Worm (Caenorhabditis elegans) whole organism, young adult: ENCODE measurements around the gene sucl-2.

ENCODE experiments used
- B0261.1 ChIP-seq: sonication (generic microtip); optimal IDR thresholded peaks from 2 replicates; lab custom pipeline; 2016; ENCODE audit warnings: mild to moderate bottlenecking, missing genetic modification characterization, moderate library complexity, missing compliant biosample characterization
- B0336.3 ChIP-seq: fragments of 200-800 bp; sonication (Bioruptor generic); IDR thresholded peaks from 2 replicates; pipeline ENCODE4 v1.3.6; 2022; ENCODE audit warnings: missing genetic modification characterization, missing compliant biosample characterization
- C17E4.6 ChIP-seq: fragments of 200-800 bp; sonication (Bioruptor generic); IDR thresholded peaks from 2 replicates; pipeline ENCODE4 v1.3.6; 2022; ENCODE audit warnings: missing genetic modification reagents, missing genetic modification characterization, missing compliant biosample characterization
- D2030.7 ChIP-seq: fragments of 200-800 bp; sonication (Bioruptor generic); IDR thresholded peaks from 2 replicates; pipeline ENCODE4 v1.3.6; 2022; ENCODE audit warnings: missing genetic modification reagents, missing genetic modification characterization, missing compliant biosample characterization
- F57A8.1 ChIP-seq: fragments of 200-800 bp; sonication (Bioruptor generic); optimal IDR thresholded peaks from 2 replicates; lab custom pipeline; 2018; ENCODE audit warnings: mild to moderate bottlenecking, missing genetic modification characterization, moderate library complexity, missing compliant biosample characterization
- K11D2.4 ChIP-seq: fragments of 200-800 bp; sonication (Bioruptor generic); IDR thresholded peaks from 2 replicates; pipeline ENCODE4 v1.3.6; 2022; ENCODE audit warnings: missing genetic modification reagents, missing genetic modification characterization, missing compliant biosample characterization
- T07F8.4 ChIP-seq: sonication (generic microtip); optimal IDR thresholded peaks from 2 replicates; lab custom pipeline; 2016; ENCODE audit warnings: mild to moderate bottlenecking, missing genetic modification characterization, moderate library complexity, missing compliant biosample characterization
- Y53G8AR.9 ChIP-seq: fragments of 200-800 bp; sonication (Bioruptor generic); conservative IDR thresholded peaks from 2 replicates; pipeline ENCODE4 v1.3.6; 2022; ENCODE audit warnings: missing genetic modification reagents, missing genetic modification characterization, missing compliant biosample characterization
- Y79H2A.3 ChIP-seq: fragments of 200-800 bp; sonication (Bioruptor generic); conservative IDR thresholded peaks from 2 replicates; pipeline ENCODE4 v1.3.6; 2022; ENCODE audit warnings: missing genetic modification reagents, missing genetic modification characterization, missing compliant biosample characterization
- ZK185.1 ChIP-seq: sonication (generic microtip); optimal IDR thresholded peaks from 2 replicates; lab custom pipeline; 2016; ENCODE audit warnings: mild to moderate bottlenecking, missing genetic modification characterization, missing compliant biosample characterization; ENCODE audit not compliant: poor library complexity, severe bottlenecking
- ama-1 ChIP-seq, 3 experiments: fragments of 150-350 bp in 1 of 3; sonication (generic microtip) in 2 of 3; optimal IDR thresholded peaks; 2 replicates each; lab custom pipeline; 2014 to 2018; ENCODE audit warnings: missing biosample characterization in 2 of 3, missing genetic modification characterization in 2 of 3, missing genetic modification reagents in 2 of 3
- atf-7 ChIP-seq: sonication (generic microtip); optimal IDR thresholded peaks from 2 replicates; lab custom pipeline; 2017; ENCODE audit warnings: mild to moderate bottlenecking, missing genetic modification characterization, missing compliant biosample characterization
- bed-1 ChIP-seq: fragments of 200-800 bp; sonication (Bioruptor generic); IDR thresholded peaks from 2 replicates; pipeline ENCODE4 v1.3.6; 2022; ENCODE audit warnings: missing genetic modification reagents, missing genetic modification characterization, missing compliant biosample characterization
- ceh-100 ChIP-seq: fragments of 200-800 bp; sonication (Bioruptor generic); IDR thresholded peaks from 2 replicates; pipeline ENCODE4 v1.3.6; 2022; ENCODE audit warnings: missing genetic modification reagents, missing genetic modification characterization, missing compliant biosample characterization
- ceh-40 ChIP-seq: fragments of 200-800 bp; sonication (Bioruptor generic); IDR thresholded peaks from 2 replicates; pipeline ENCODE4 v1.3.6; 2022; ENCODE audit warnings: missing genetic modification characterization, missing compliant biosample characterization
- ceh-91 ChIP-seq: fragments of 200-800 bp; sonication (Bioruptor generic); IDR thresholded peaks from 2 replicates; pipeline ENCODE4 v1.3.6; 2022; ENCODE audit warnings: missing genetic modification reagents, missing genetic modification characterization, missing compliant biosample characterization
- chd-7 ChIP-seq: sonication (generic microtip); optimal IDR thresholded peaks from 2 replicates; lab custom pipeline; 2016; ENCODE audit warnings: mild to moderate bottlenecking, missing genetic modification characterization, moderate library complexity, missing compliant biosample characterization
- dpff-1 ChIP-seq: sonication (generic microtip); optimal IDR thresholded peaks from 2 replicates; lab custom pipeline; 2017; ENCODE audit warnings: mild to moderate bottlenecking, missing genetic modification characterization, missing compliant biosample characterization
- efl-1 ChIP-seq: fragments of 150-350 bp; optimal IDR thresholded peaks from 2 replicates; lab custom pipeline; 2014; ENCODE audit warnings: missing biosample characterization, missing genetic modification reagents, missing genetic modification characterization
- ekl-4 ChIP-seq: fragments of 200-800 bp; sonication (Bioruptor generic); IDR thresholded peaks from 2 replicates; pipeline ENCODE4 v1.3.6; 2022; ENCODE audit warnings: missing genetic modification reagents, missing genetic modification characterization, missing compliant biosample characterization
- fkh-3 ChIP-seq: sonication (generic microtip); optimal IDR thresholded peaks from 2 replicates; lab custom pipeline; 2016; ENCODE audit warnings: mild to moderate bottlenecking, missing genetic modification characterization, missing compliant biosample characterization
- gei-17 ChIP-seq: fragments of 200-800 bp; sonication (Bioruptor generic); optimal IDR thresholded peaks from 2 replicates; lab custom pipeline; 2018; ENCODE audit warnings: mild to moderate bottlenecking, missing genetic modification characterization, missing compliant biosample characterization
- him-1 ChIP-seq: sonication (generic microtip); optimal IDR thresholded peaks from 2 replicates; lab custom pipeline; 2016; ENCODE audit warnings: missing genotype, missing genetic modification reagents, missing genetic modification characterization, missing compliant biosample characterization
- hmg-1.2 ChIP-seq: fragments of 200-800 bp; sonication (Bioruptor generic); IDR thresholded peaks from 2 replicates; pipeline ENCODE4 v1.3.6; 2022; ENCODE audit warnings: missing genetic modification reagents, missing genetic modification characterization, missing compliant biosample characterization
- hrde-1 ChIP-seq: sonication (generic microtip); optimal IDR thresholded peaks from 2 replicates; lab custom pipeline; 2016; ENCODE audit warnings: missing genetic modification characterization, mild to moderate bottlenecking, missing compliant biosample characterization, moderate library complexity, missing genotype, missing genetic modification reagents, borderline replicate concordance
- hsf-1 ChIP-seq: fragments of 200-800 bp; sonication (Bioruptor generic); IDR thresholded peaks from 2 replicates; pipeline ENCODE4 v1.3.6; 2022; ENCODE audit warnings: missing genetic modification reagents, missing genetic modification characterization, missing compliant biosample characterization
- let-607 ChIP-seq, 2 experiments: fragments of 200-800 bp in 1 of 2; sonication (Bioruptor generic) in 1 of 2; sonication (generic microtip) in 1 of 2; optimal IDR thresholded peaks; 2 replicates each; lab custom pipeline; 2016 to 2018; ENCODE audit warnings: mild to moderate bottlenecking in 2 of 2, missing compliant biosample characterization in 2 of 2, missing genetic modification characterization in 2 of 2, moderate library complexity in 2 of 2, missing genotype in 1 of 2
- lin-35 ChIP-seq, 3 experiments: fragments of 150-350 bp in 2 of 3; sonication (generic microtip) in 1 of 3; optimal IDR thresholded peaks; 2 replicates each; lab custom pipeline; 2014 to 2018; ENCODE audit warnings: missing biosample characterization in 3 of 3, missing genetic modification characterization in 3 of 3, missing genetic modification reagents in 3 of 3
- lsl-1 ChIP-seq: fragments of 200-800 bp; sonication (Bioruptor generic); optimal IDR thresholded peaks from 2 replicates; lab custom pipeline; 2018; ENCODE audit warnings: mild to moderate bottlenecking, missing genetic modification characterization, moderate library complexity, missing compliant biosample characterization
- lsy-27 ChIP-seq: sonication (generic microtip); optimal IDR thresholded peaks from 2 replicates; lab custom pipeline; 2017; ENCODE audit warnings: missing genetic modification characterization, mild to moderate bottlenecking, missing compliant biosample characterization, antibody characterized with exemption, missing genotype, borderline replicate concordance; ENCODE audit not compliant: insufficient read depth
- madf-3 ChIP-seq: fragments of 200-800 bp; sonication (Bioruptor generic); IDR thresholded peaks from 2 replicates; pipeline ENCODE4 v1.3.6; 2022; ENCODE audit warnings: missing genetic modification reagents, missing genetic modification characterization, missing compliant biosample characterization
- madf-6 ChIP-seq: fragments of 200-800 bp; sonication (Bioruptor generic); IDR thresholded peaks from 2 replicates; pipeline ENCODE4 v1.3.6; 2022; ENCODE audit warnings: missing genetic modification reagents, missing genetic modification characterization, missing compliant biosample characterization
- mes-4 ChIP-seq: sonication (generic microtip); optimal IDR thresholded peaks from 2 replicates; lab custom pipeline; 2016; ENCODE audit warnings: missing genotype, missing genetic modification characterization, missing compliant biosample characterization
- nfya-1 ChIP-seq: sonication (generic microtip); optimal IDR thresholded peaks from 2 replicates; lab custom pipeline; 2017; ENCODE audit warnings: antibody characterized with exemption, missing compliant biosample characterization, missing genetic modification characterization, borderline replicate concordance; ENCODE audit not compliant: insufficient read depth
- nfya-2 ChIP-seq: fragments of 200-800 bp; sonication (Bioruptor generic); IDR thresholded peaks from 2 replicates; pipeline ENCODE4 v1.3.6; 2022; ENCODE audit warnings: missing genetic modification reagents, missing genetic modification characterization, missing compliant biosample characterization
- nfyb-1 ChIP-seq: fragments of 200-800 bp; sonication (Bioruptor generic); IDR thresholded peaks from 2 replicates; pipeline ENCODE4 v1.3.6; 2022; ENCODE audit warnings: missing genetic modification reagents, missing genetic modification characterization, missing compliant biosample characterization
- nhr-120 ChIP-seq: fragments of 200-800 bp; sonication (Bioruptor generic); IDR thresholded peaks from 2 replicates; pipeline ENCODE4 v1.3.6; 2022; ENCODE audit warnings: missing genetic modification characterization, missing compliant biosample characterization
- nhr-27 ChIP-seq: fragments of 200-800 bp; sonication (Bioruptor generic); optimal IDR thresholded peaks from 2 replicates; lab custom pipeline; 2018; ENCODE audit warnings: mild to moderate bottlenecking, missing genetic modification characterization, moderate library complexity, missing compliant biosample characterization
- nhr-90 ChIP-seq: sonication (generic microtip); optimal IDR thresholded peaks from 2 replicates; lab custom pipeline; 2016; ENCODE audit warnings: missing genotype, mild to moderate bottlenecking, missing genetic modification characterization, missing compliant biosample characterization
- pbrm-1 ChIP-seq: fragments of 200-800 bp; sonication (Bioruptor generic); IDR thresholded peaks from 2 replicates; pipeline ENCODE4 v1.3.6; 2022; ENCODE audit warnings: missing genetic modification reagents, missing genetic modification characterization, missing compliant biosample characterization
- rcor-1 ChIP-seq: fragments of 200-800 bp; sonication (Bioruptor generic); IDR thresholded peaks from 2 replicates; pipeline ENCODE4 v1.3.6; 2022; ENCODE audit warnings: missing genetic modification reagents, missing genetic modification characterization, missing compliant biosample characterization
- sdz-38 ChIP-seq: sonication (generic microtip); optimal IDR thresholded peaks from 2 replicates; lab custom pipeline; 2016; ENCODE audit warnings: missing genotype, missing genetic modification characterization, missing compliant biosample characterization
- sea-2 ChIP-seq: fragments of 200-800 bp; sonication (Bioruptor generic); IDR thresholded peaks from 2 replicates; pipeline ENCODE4 v1.3.6; 2022; ENCODE audit warnings: missing genetic modification characterization, missing compliant biosample characterization
- snpc-1.3 ChIP-seq: sonication (generic microtip); optimal IDR thresholded peaks from 2 replicates; lab custom pipeline; 2017; ENCODE audit warnings: missing genetic modification characterization, mild to moderate bottlenecking, missing compliant biosample characterization, antibody characterized with exemption, moderate library complexity, missing genotype, missing genetic modification reagents; ENCODE audit not compliant: insufficient read depth
- xnd-1 ChIP-seq: sonication (generic microtip); optimal IDR thresholded peaks from 2 replicates; lab custom pipeline; 2016; ENCODE audit warnings: missing genotype, missing genetic modification reagents, missing genetic modification characterization, missing compliant biosample characterization
- zfh-2 ChIP-seq: fragments of 200-800 bp; sonication (Bioruptor generic); conservative IDR thresholded peaks from 2 replicates; pipeline ENCODE4 v1.3.6; 2022; ENCODE audit warnings: missing genetic modification reagents, missing genetic modification characterization, missing compliant biosample characterization
- ztf-18 ChIP-seq: sonication (generic microtip); optimal IDR thresholded peaks from 2 replicates; lab custom pipeline; 2016; ENCODE audit warnings: missing genotype, mild to moderate bottlenecking, missing genetic modification characterization, missing compliant biosample characterization
- ztf-25 ChIP-seq: fragments of 200-800 bp; sonication (Bioruptor generic); IDR thresholded peaks from 2 replicates; pipeline ENCODE4 v1.3.6; 2022; ENCODE audit warnings: missing genetic modification reagents, missing genetic modification characterization, missing compliant biosample characterization

sucl-2 gene

DNA sequence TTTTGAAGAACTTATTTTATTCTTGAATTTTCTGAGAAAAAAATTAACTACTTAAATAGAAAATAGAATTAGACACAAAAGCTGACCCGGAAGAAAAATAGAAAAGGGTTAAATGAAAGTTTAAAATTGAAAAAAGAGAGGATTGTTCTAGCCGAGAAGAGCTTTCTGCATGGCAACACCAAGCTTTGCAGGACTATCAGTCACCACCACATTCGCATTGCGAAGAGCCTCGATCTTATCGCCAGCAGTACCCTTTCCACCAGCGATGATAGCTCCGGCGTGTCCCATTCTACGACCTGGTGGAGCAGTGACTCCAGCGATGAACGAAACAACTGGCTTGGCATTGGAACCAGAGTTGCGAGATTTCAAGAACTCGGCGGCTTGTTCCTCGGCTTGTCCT lies 1.1 kb downstream of the sucl-2 start:
- TF ChIP-seq chd-7 (tag; lab: Kevin White, UChicago) (no peak), lsy-27 (tag; lab: Kevin White, UChicago) (no peak), ceh-100 (peak; percentile 44; the same call in 1 of the 2 replicates), ceh-40 (GFP tag; lab: Robert Waterston, UW) (no peak), nfya-1 (no peak), ZK185.1 (tag; lab: Kevin White, UChicago) (no peak), ama-1 (optimal IDR thresholded peaks at IDR 0.05; lab: Kevin White, UChicago) (no peak), ama-1 (GFP tag; optimal IDR thresholded peaks at IDR 0.05; lab: Kevin White, UChicago) (no peak), fkh-3 (tag; lab: Kevin White, UChicago) (no peak), Y53G8AR.9 (GFP tag; lab: Robert Waterston, UW) (0 out of 2 replicates have a peak, but pooled peaks have one; percentile 62), dpff-1 (no peak), him-1 (tag; lab: Kevin White, UChicago) (peak; percentile 39), hsf-1 (peak; percentile 45; the same call in 1 of the 2 replicates), C17E4.6 (GFP tag; lab: Robert Waterston, UW) (no peak), pbrm-1 (GFP tag; lab: Robert Waterston, UW) (no peak), lsl-1 (GFP tag; lab: Kevin White, UChicago) (no peak), zfh-2 (GFP tag; lab: Robert Waterston, UW) (no peak), snpc-1.3 (tag; lab: Kevin White, UChicago) (no peak), hrde-1 (no peak), ceh-91 (0 out of 2 replicates have a peak, but pooled peaks have one; percentile 9), B0261.1 (tag; lab: Kevin White, UChicago) (no peak), efl-1 (GFP tag; lab: Kevin White, UChicago) (no peak), lin-35 (GFP tag; optimal IDR thresholded peaks at IDR 0.05; lab: Kevin White, UChicago) (no peak), nhr-90 (tag; lab: Kevin White, UChicago) (no peak), gei-17 (GFP tag; lab: Kevin White, UChicago) (no peak), ztf-25 (GFP tag; lab: Robert Waterston, UW) (no peak), rcor-1 (GFP tag; lab: Robert Waterston, UW) (no peak), D2030.7 (GFP tag; lab: Robert Waterston, UW) (no peak; the same call in 1 of the 2 replicates), atf-7 (tag; lab: Kevin White, UChicago) (no peak), nfyb-1 (no peak), let-607 (tag; optimal IDR thresholded peaks at IDR 0.05; lab: Kevin White, UChicago) (no peak), madf-6 (peak; percentile 30; the same call in 1 of the 2 replicates), B0336.3 (GFP tag; lab: Robert Waterston, UW) (peak; percentile 46; the same call in 1 of the 2 replicates), sdz-38 (no peak), xnd-1 (no peak), mes-4 (tag; lab: Kevin White, UChicago) (no peak), ekl-4 (GFP tag; lab: Robert Waterston, UW) (peak; percentile 57; the same call in 1 of the 2 replicates), F57A8.1 (GFP tag; lab: Kevin White, UChicago) (no peak), T07F8.4 (tag; lab: Kevin White, UChicago) (no peak), nhr-27 (tag; lab: Kevin White, UChicago) (no peak), hmg-1.2 (no peak), nhr-120 (no peak), K11D2.4 (GFP tag; lab: Robert Waterston, UW) (no peak), Y79H2A.3 (GFP tag; lab: Robert Waterston, UW) (0 out of 2 replicates have a peak, but pooled peaks have one; percentile 49), ztf-18 (tag; lab: Kevin White, UChicago) (no peak), sea-2 (GFP tag; lab: Robert Waterston, UW) (no peak), madf-3 (no peak), nfya-2 (no peak), bed-1 (GFP tag; lab: Robert Waterston, UW) (no peak)
